Fruit fly (Drosophila melanogaster) whole organism, embryonic: ENCODE results near the gene dpr14.

Experiments used
- CG10209 ChIP-seq: fragments of 200-800 bp; sonication (Bioruptor generic); optimal IDR thresholded peaks from 3 replicates; lab custom pipeline; 2017; ENCODE audit warnings: missing biosample characterization, mild to moderate bottlenecking, missing genetic modification characterization, missing genetic modification reagents
- CG10321 ChIP-seq: fragments of 200-800 bp; sonication (Bioruptor generic); IDR thresholded peaks from 2 replicates; pipeline ENCODE4 v1.3.6; 2022; ENCODE audit warnings: missing biosample characterization, missing genetic modification characterization
- CG10366 ChIP-seq: fragments of 200-800 bp; sonication (Bioruptor generic); IDR thresholded peaks from 2 replicates; pipeline ENCODE4 v1.3.6; 2022; ENCODE audit warnings: missing biosample characterization, missing genetic modification characterization
- CG11504 ChIP-seq: fragments of 200-800 bp; sonication (Bioruptor generic); optimal IDR thresholded peaks from 3 replicates; lab custom pipeline; 2019; ENCODE audit warnings: missing biosample characterization, mild to moderate bottlenecking, missing genetic modification characterization, moderate library complexity
- CG12071 ChIP-seq: fragments of 200-800 bp; sonication (Bioruptor generic); optimal IDR thresholded peaks from 3 replicates; lab custom pipeline; 2018; ENCODE audit warnings: missing biosample characterization, mild to moderate bottlenecking, missing genetic modification characterization
- CG12659 ChIP-seq: fragments of 200-800 bp; sonication (Bioruptor generic); optimal IDR thresholded peaks from 3 replicates; lab custom pipeline; 2017; ENCODE audit warnings: mild to moderate bottlenecking, missing biosample characterization, missing genetic modification reagents, missing genetic modification characterization
- CG14710 ChIP-seq: fragments of 200-800 bp; sonication (Bioruptor generic); optimal IDR thresholded peaks from 3 replicates; lab custom pipeline; 2019; ENCODE audit warnings: missing biosample characterization, mild to moderate bottlenecking, missing genetic modification characterization, moderate library complexity
- CG15269 ChIP-seq: fragments of 200-800 bp; sonication (Bioruptor generic); optimal IDR thresholded peaks from 2 replicates; lab custom pipeline; 2018; ENCODE audit warnings: missing biosample characterization, mild to moderate bottlenecking, missing genetic modification characterization, moderate library complexity
- CG17328 ChIP-seq: fragments of 200-800 bp; sonication (Bioruptor generic); IDR thresholded peaks from 2 replicates; pipeline ENCODE4 v1.3.6; 2022; ENCODE audit warnings: missing biosample characterization, missing genetic modification characterization
- CG18011 ChIP-seq: fragments of 200-800 bp; sonication (Bioruptor generic); optimal IDR thresholded peaks from 2 replicates; lab custom pipeline; 2017; ENCODE audit warnings: missing biosample characterization, missing genetic modification characterization, mild to moderate bottlenecking, moderate library complexity, missing genotype
- CG3163 ChIP-seq: fragments of 200-800 bp; sonication (Bioruptor generic); optimal IDR thresholded peaks from 3 replicates; lab custom pipeline; 2016; ENCODE audit warnings: missing biosample characterization, missing genetic modification characterization
- CG4282 ChIP-seq: fragments of 200-800 bp; sonication (Bioruptor generic); optimal IDR thresholded peaks from 2 replicates; lab custom pipeline; 2016; ENCODE audit warnings: missing biosample characterization, missing genetic modification characterization
- CG6689 ChIP-seq: fragments of 200-800 bp; sonication (Bioruptor generic); IDR thresholded peaks from 2 replicates; pipeline ENCODE4 v1.3.6; 2022; ENCODE audit warnings: missing biosample characterization, missing genetic modification characterization
- CG6813 ChIP-seq: fragments of 200-800 bp; sonication (Bioruptor generic); optimal IDR thresholded peaks from 2 replicates; lab custom pipeline; 2017; ENCODE audit warnings: missing biosample characterization, missing genetic modification characterization, mild to moderate bottlenecking, moderate library complexity, missing genetic modification reagents
- CG7963 ChIP-seq: fragments of 200-800 bp; sonication (Bioruptor generic); IDR thresholded peaks from 3 replicates; pipeline ENCODE4 v1.3.6; 2022; ENCODE audit warnings: missing biosample characterization, missing genetic modification characterization; ENCODE audit not compliant: partially characterized antibody
- CG8924 ChIP-seq: fragments of 200-800 bp; optimal IDR thresholded peaks from 3 replicates; lab custom pipeline; 2019; ENCODE audit warnings: missing biosample characterization, mild to moderate bottlenecking, missing genetic modification characterization, moderate library complexity
- CG9876 ChIP-seq: fragments of 200-800 bp; sonication (Bioruptor generic); optimal IDR thresholded peaks from 2 replicates; lab custom pipeline; 2016; ENCODE audit warnings: missing biosample characterization, missing genetic modification characterization
- CHES-1-like ChIP-seq: fragments of 200-800 bp; sonication (Bioruptor generic); optimal IDR thresholded peaks from 2 replicates; lab custom pipeline; 2016; ENCODE audit warnings: missing biosample characterization, missing genetic modification characterization
- Dip3 ChIP-seq: fragments of 200-800 bp; sonication (Bioruptor generic); optimal IDR thresholded peaks from 3 replicates; lab custom pipeline; 2016; ENCODE audit warnings: missing biosample characterization, missing genetic modification characterization
- Doc2 ChIP-seq: fragments of 200-800 bp; sonication (Bioruptor generic); IDR thresholded peaks from 2 replicates; pipeline ENCODE4 v1.3.6; 2022; ENCODE audit warnings: missing biosample characterization, missing genetic modification characterization
- Dp ChIP-seq: fragments of 200-800 bp; sonication (Bioruptor generic); optimal IDR thresholded peaks from 2 replicates; lab custom pipeline; 2018; ENCODE audit warnings: missing biosample characterization, mild to moderate bottlenecking, missing genetic modification characterization, moderate library complexity
- Ets65A ChIP-seq: fragments of 200-800 bp; sonication (Bioruptor generic); peaks from one replicate; lab custom pipeline; 2016; ENCODE audit warnings: missing biosample characterization, missing genetic modification characterization
- Fer2 ChIP-seq: fragments of 200-800 bp; sonication (Bioruptor generic); optimal IDR thresholded peaks from 2 replicates; lab custom pipeline; 2018; ENCODE audit warnings: missing biosample characterization, mild to moderate bottlenecking, missing genetic modification characterization, moderate library complexity
- Hr51 ChIP-seq, 2 experiments: fragments of 200-800 bp; sonication (Bioruptor generic); optimal IDR thresholded peaks; 2 replicates in 1 of 2; 3 replicates in 1 of 2; lab custom pipeline; 2016 to 2018; ENCODE audit warnings: missing biosample characterization in 2 of 2, missing genetic modification characterization in 2 of 2, mild to moderate bottlenecking in 1 of 2, moderate library complexity in 1 of 2
- Hr78 ChIP-seq, 2 experiments: fragments of 200-800 bp in 1 of 2; fragments of >200 bp in 1 of 2; sonication (Bioruptor generic) in 1 of 2; optimal IDR thresholded peaks; 2 replicates each; lab custom pipeline; 2017 to 2019; ENCODE audit warnings: missing biosample characterization in 2 of 2, missing genetic modification characterization in 2 of 2, mild to moderate bottlenecking in 1 of 2, moderate library complexity in 1 of 2
- Hsf ChIP-seq: fragments of 200-800 bp; sonication (Bioruptor generic); optimal IDR thresholded peaks from 3 replicates; lab custom pipeline; 2016; ENCODE audit warnings: missing biosample characterization, missing genetic modification characterization
- MESR4 ChIP-seq: fragments of 200-800 bp; sonication (Bioruptor generic); optimal IDR thresholded peaks from 2 replicates; lab custom pipeline; 2018; ENCODE audit warnings: missing biosample characterization, mild to moderate bottlenecking, missing genetic modification characterization, moderate library complexity
- TFAM ChIP-seq: fragments of 200-800 bp; sonication (Bioruptor generic); optimal IDR thresholded peaks from 2 replicates; lab custom pipeline; 2017; ENCODE audit warnings: missing biosample characterization, missing genetic modification characterization, inconsistent platforms
- Tbp ChIP-seq: fragments of >200 bp; optimal IDR thresholded peaks from 2 replicates; lab custom pipeline; 2018; ENCODE audit warnings: missing biosample characterization, missing genetic modification characterization
- Vsx1 ChIP-seq: fragments of 200-800 bp; sonication (Bioruptor generic); optimal IDR thresholded peaks from 2 replicates; lab custom pipeline; 2017; ENCODE audit warnings: missing biosample characterization, mild to moderate bottlenecking, missing genetic modification characterization, missing genetic modification reagents
- Xrp1 ChIP-seq: fragments of 200-800 bp; sonication (Bioruptor generic); IDR thresholded peaks from 2 replicates; pipeline ENCODE4 v1.3.6; 2022; ENCODE audit warnings: missing biosample characterization, missing genetic modification characterization
- caup ChIP-seq: fragments of 200-800 bp; sonication (Bioruptor generic); optimal IDR thresholded peaks from 3 replicates; lab custom pipeline; 2017; ENCODE audit warnings: missing biosample characterization, mild to moderate bottlenecking, missing genetic modification characterization, moderate library complexity; ENCODE audit not compliant: severe bottlenecking
- corto ChIP-seq: fragments of 200-800 bp; sonication (Bioruptor generic); optimal IDR thresholded peaks from 2 replicates; lab custom pipeline; 2016; ENCODE audit warnings: missing biosample characterization, mild to moderate bottlenecking, missing genetic modification characterization, moderate library complexity
- en ChIP-seq: fragments of 200-800 bp; sonication (Bioruptor generic); optimal IDR thresholded peaks from 2 replicates; lab custom pipeline; 2016; ENCODE audit warnings: missing biosample characterization, missing genetic modification characterization
- fd64A ChIP-seq: fragments of 200-800 bp; sonication (Bioruptor generic); optimal IDR thresholded peaks from 3 replicates; lab custom pipeline; 2018; ENCODE audit warnings: missing biosample characterization, mild to moderate bottlenecking, missing genetic modification characterization
- gcm ChIP-seq: fragments of 200-800 bp; sonication (Bioruptor generic); optimal IDR thresholded peaks from 2 replicates; lab custom pipeline; 2019; ENCODE audit warnings: missing biosample characterization, mild to moderate bottlenecking, missing genetic modification characterization, moderate library complexity
- grn ChIP-seq: fragments of 200-800 bp; sonication (Bioruptor generic); optimal IDR thresholded peaks from 3 replicates; lab custom pipeline; 2017; ENCODE audit warnings: missing biosample characterization, missing genetic modification characterization
- gsb ChIP-seq: fragments of 200-800 bp; sonication (Bioruptor generic); IDR thresholded peaks from 2 replicates; pipeline ENCODE4 v1.3.6; 2022; ENCODE audit warnings: missing biosample characterization, missing genetic modification characterization
- lab ChIP-seq: fragments of 200-800 bp; sonication (Bioruptor generic); optimal IDR thresholded peaks from 3 replicates; lab custom pipeline; 2017; ENCODE audit warnings: missing biosample characterization, missing genetic modification characterization, mild to moderate bottlenecking, moderate library complexity, missing genetic modification reagents
- lola ChIP-seq, 3 experiments: fragments of >200 bp in 2 of 3; fragments of 200-800 bp in 1 of 3; sonication (Bioruptor generic) in 1 of 3; optimal IDR thresholded peaks; 2 replicates each; lab custom pipeline; 2017 to 2019; ENCODE audit warnings: missing biosample characterization in 3 of 3, missing genetic modification characterization in 3 of 3, mild to moderate bottlenecking in 1 of 3, moderate library complexity in 1 of 3
- luna ChIP-seq: fragments of 200-800 bp; sonication (Bioruptor generic); optimal IDR thresholded peaks from 2 replicates; lab custom pipeline; 2016; ENCODE audit warnings: missing biosample characterization, missing genetic modification characterization
- nau ChIP-seq: fragments of 200-800 bp; sonication (Bioruptor generic); optimal IDR thresholded peaks from 3 replicates; lab custom pipeline; 2017; ENCODE audit warnings: missing biosample characterization, mild to moderate bottlenecking, missing genetic modification characterization, missing genetic modification reagents
- shn ChIP-seq: fragments of 200-800 bp; sonication (Bioruptor generic); optimal IDR thresholded peaks from 3 replicates; lab custom pipeline; 2016; ENCODE audit warnings: missing biosample characterization, missing genetic modification characterization
- sqz ChIP-seq: fragments of 200-800 bp; sonication (Bioruptor generic); optimal IDR thresholded peaks from 3 replicates; lab custom pipeline; 2018; ENCODE audit warnings: missing biosample characterization, mild to moderate bottlenecking, missing genetic modification characterization
- stc ChIP-seq: fragments of 200-800 bp; sonication (Bioruptor generic); IDR thresholded peaks from 2 replicates; pipeline ENCODE4 v1.3.6; 2022; ENCODE audit warnings: missing biosample characterization, missing genetic modification characterization
- tio ChIP-seq: fragments of 200-800 bp; sonication (Bioruptor generic); optimal IDR thresholded peaks from 2 replicates; lab custom pipeline; 2017; ENCODE audit warnings: missing biosample characterization, missing genetic modification characterization, inconsistent platforms
- unpg ChIP-seq: fragments of 200-800 bp; sonication (Bioruptor generic); optimal IDR thresholded peaks from 3 replicates; lab custom pipeline; 2018; ENCODE audit warnings: missing biosample characterization, mild to moderate bottlenecking, missing genetic modification characterization, moderate library complexity
- zen2 ChIP-seq: fragments of 200-800 bp; sonication (Bioruptor generic); IDR thresholded peaks from 3 replicates; pipeline ENCODE4 v1.3.6; 2022; ENCODE audit warnings: missing biosample characterization, missing genetic modification characterization; ENCODE audit not compliant: partially characterized antibody

Gene dpr14

DNA sequence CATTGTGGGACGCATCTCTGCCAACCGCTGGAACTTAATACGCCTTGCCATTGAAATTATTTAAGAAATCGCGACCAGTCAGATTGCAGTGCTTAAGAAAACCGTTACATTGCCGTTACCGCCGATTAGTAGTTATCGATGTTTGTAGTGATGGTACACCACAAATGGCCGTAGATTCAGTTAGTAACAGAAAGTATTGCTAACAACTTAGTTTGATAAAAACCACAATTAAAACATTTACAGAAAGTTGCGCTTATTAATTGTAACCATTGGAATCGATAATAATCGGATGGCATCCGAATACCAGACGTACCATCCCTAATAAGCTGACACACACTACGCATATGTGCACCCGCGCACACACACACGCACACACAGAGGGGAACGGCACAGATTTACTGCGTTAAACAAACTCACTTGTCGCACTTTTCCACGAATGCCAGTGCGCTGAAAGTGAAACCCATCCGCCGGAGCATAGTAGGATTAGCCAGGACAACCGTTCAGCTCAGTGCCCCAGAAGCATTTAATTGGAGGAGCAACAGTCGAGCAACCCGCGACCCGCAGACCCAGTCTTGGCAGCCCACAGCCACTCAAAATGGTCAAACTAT is 12.1 kb upstream of the dpr14 start, which contains the start of the genes hdm and Ykt6 (continued):
- peak; percentile 70 for TF ChIP-seq CG4282 (GFP tag; lab: Kevin White, UChicago)
- TF ChIP-seq luna (GFP tag; lab: Kevin White, UChicago) = peak; percentile 38
- no peak for TF ChIP-seq Hr78 (GFP tag; optimal IDR thresholded peaks at IDR 0.05; lab: Kevin White, UChicago)
- TF ChIP-seq CG17328 (GFP tag; lab: Robert Waterston, UW) = peak; percentile 80
- peak; percentile 39 for TF ChIP-seq Fer2
- TF ChIP-seq Tbp = no peak
- TF ChIP-seq CG7963 (GFP tag; lab: Robert Waterston, UW) = peak; percentile 77
- peak; percentile 56 for TF ChIP-seq CG8924 (tag; lab: Kevin White, UChicago)
- peak; percentile 74 for TF ChIP-seq Dip3 (GFP tag; lab: Kevin White, UChicago)
- TF ChIP-seq CG11504 (tag; lab: Kevin White, UChicago) = no peak
- peak; percentile 6 for TF ChIP-seq CG6813 (GFP tag; lab: Kevin White, UChicago)
- peak; percentile 98 for TF ChIP-seq Ets65A (GFP tag; lab: Kevin White, UChicago)
- TF ChIP-seq zen2 (GFP tag; lab: Robert Waterston, UW) = peak; percentile 87; the same call in 2 of the 3 replicates
- TF ChIP-seq Xrp1 (GFP tag; lab: Robert Waterston, UW) = peak; percentile 86
- TF ChIP-seq gsb = peak; percentile 64; the same call in 1 of the 2 replicates
- peak; percentile 78 for TF ChIP-seq stc (GFP tag; lab: Robert Waterston, UW)
- peak; percentile 77 for TF ChIP-seq Hsf
- peak; percentile 61 for TF ChIP-seq CG18011 (GFP tag; lab: Kevin White, UChicago)
- peak; percentile 77 for TF ChIP-seq CHES-1-like (GFP tag; lab: Kevin White, UChicago)
- no peak for TF ChIP-seq tio (GFP tag; lab: Kevin White, UChicago)
- no peak for TF ChIP-seq TFAM (GFP tag; lab: Kevin White, UChicago)
- peak; percentile 77 for TF ChIP-seq CG6689 (GFP tag; lab: Robert Waterston, UW)
- no peak for TF ChIP-seq unpg (GFP tag; lab: Kevin White, UChicago)
- no peak for TF ChIP-seq Vsx1 (GFP tag; lab: Kevin White, UChicago)
- peak in 1 of 3 experiments; percentile 72 for TF ChIP-seq lola (GFP tag; optimal IDR thresholded peaks at IDR 0.05; lab: Kevin White, UChicago)
- no peak for TF ChIP-seq lab
- TF ChIP-seq corto (GFP tag; lab: Kevin White, UChicago) = peak; percentile 3
- no peak for TF ChIP-seq nau (GFP tag; lab: Kevin White, UChicago)
- TF ChIP-seq caup (GFP tag; lab: Kevin White, UChicago) = peak; percentile 73
- peak; percentile 58 for TF ChIP-seq en (GFP tag; lab: Kevin White, UChicago)
- TF ChIP-seq Doc2 = no peak
- peak; percentile 83 for TF ChIP-seq shn
- no peak for TF ChIP-seq CG15269
- TF ChIP-seq CG12071 (GFP tag; lab: Kevin White, UChicago) = no peak
- peak; percentile 81 for TF ChIP-seq CG12659 (GFP tag; lab: Kevin White, UChicago)
- TF ChIP-seq sqz (GFP tag; lab: Kevin White, UChicago) = no peak
- TF ChIP-seq CG10209 (GFP tag; lab: Kevin White, UChicago) = peak; percentile 75
- TF ChIP-seq CG10321 = no peak
- TF ChIP-seq MESR4 (GFP tag; lab: Kevin White, UChicago) = peak; percentile 94
- peak; percentile 70 for TF ChIP-seq Dp (GFP tag; lab: Kevin White, UChicago)
- peak in 1 of 2 experiments; percentile 72 for TF ChIP-seq Hr51 (GFP tag; optimal IDR thresholded peaks at IDR 0.05; lab: Kevin White, UChicago)
- TF ChIP-seq CG3163 (GFP tag; lab: Kevin White, UChicago) = peak; percentile 73
- TF ChIP-seq fd64A (GFP tag; lab: Kevin White, UChicago) = no peak
- TF ChIP-seq CG14710 (tag; lab: Kevin White, UChicago) = peak; percentile 82
- TF ChIP-seq CG9876 (GFP tag; lab: Kevin White, UChicago) = peak; percentile 37
- peak; percentile 48 for TF ChIP-seq gcm (GFP tag; lab: Kevin White, UChicago)
- TF ChIP-seq CG10366 (GFP tag; lab: Robert Waterston, UW) = peak; percentile 70
- no peak for TF ChIP-seq grn (GFP tag; lab: Kevin White, UChicago)
